Worm (Caenorhabditis elegans) whole organism, late embryonic: Measurements from ENCODE around the gene tre-2.
"Not testable (repeated sequence)": the region's sequence is repeated elsewhere in the genome, so short reads cannot be mapped to it uniquely, and the experiment has no call there.

Source experiments
- C38D4.7 ChIP-seq: fragments of 200-800 bp; sonication (Bioruptor generic); optimal IDR thresholded peaks from 2 replicates; lab custom pipeline; 2018; ENCODE audit warnings: mild to moderate bottlenecking, missing genetic modification characterization, moderate library complexity, missing compliant biosample characterization
- F13H6.1 ChIP-seq: sonication (generic microtip); optimal IDR thresholded peaks from 2 replicates; lab custom pipeline; 2016; ENCODE audit warnings: missing genetic modification characterization, missing compliant biosample characterization
- K02D7.2 ChIP-seq: sonication (generic microtip); optimal IDR thresholded peaks from 2 replicates; lab custom pipeline; 2017; ENCODE audit warnings: mild to moderate bottlenecking, missing genetic modification characterization, missing compliant biosample characterization
- T23F11.4 ChIP-seq: fragments of 200-800 bp; sonication (Bioruptor generic); optimal IDR thresholded peaks from 2 replicates; lab custom pipeline; 2018; ENCODE audit warnings: mild to moderate bottlenecking, missing genetic modification characterization, missing compliant biosample characterization
- Y22D7AL.16 ChIP-seq: sonication (generic microtip); optimal IDR thresholded peaks from 2 replicates; lab custom pipeline; 2016; ENCODE audit warnings: missing genetic modification characterization, missing compliant biosample characterization
- ahr-1 ChIP-seq: sonication (generic microtip); optimal IDR thresholded peaks from 2 replicates; lab custom pipeline; 2016; ENCODE audit warnings: missing genetic modification characterization, missing compliant biosample characterization
- ceh-22 ChIP-seq: sonication (generic microtip); optimal IDR thresholded peaks from 2 replicates; lab custom pipeline; 2017; ENCODE audit warnings: missing biosample characterization, missing genetic modification characterization
- ceh-45 ChIP-seq: fragments of 200-800 bp; sonication (Bioruptor generic); IDR thresholded peaks from 2 replicates; pipeline ENCODE4 v1.3.6; 2022; ENCODE audit warnings: missing genetic modification reagents, missing genetic modification characterization, missing compliant biosample characterization
- ceh-48 ChIP-seq: sonication (generic microtip); optimal IDR thresholded peaks from 2 replicates; lab custom pipeline; 2016; ENCODE audit warnings: missing genetic modification characterization, inconsistent platforms, missing compliant biosample characterization
- dve-1 ChIP-seq: sonication (generic microtip); optimal IDR thresholded peaks from 2 replicates; lab custom pipeline; 2017; ENCODE audit warnings: antibody characterized with exemption, mild to moderate bottlenecking, missing genetic modification characterization, missing compliant biosample characterization
- ets-4 ChIP-seq: sonication (generic microtip); optimal IDR thresholded peaks from 2 replicates; lab custom pipeline; 2016; ENCODE audit warnings: missing genetic modification characterization, missing compliant biosample characterization
- eyg-1 ChIP-seq: sonication (generic microtip); optimal IDR thresholded peaks from 2 replicates; lab custom pipeline; 2016; ENCODE audit warnings: missing genotype, missing genetic modification characterization, missing compliant biosample characterization
- fax-1 ChIP-seq: sonication (generic microtip); optimal IDR thresholded peaks from 2 replicates; lab custom pipeline; 2016; ENCODE audit warnings: missing genotype, missing genetic modification characterization, missing compliant biosample characterization
- fkh-10 ChIP-seq: fragments of 150-350 bp; optimal IDR thresholded peaks from 2 replicates; lab custom pipeline; 2014; ENCODE audit warnings: missing biosample characterization, missing genetic modification reagents, missing genetic modification characterization
- fkh-6 ChIP-seq: sonication (generic microtip); optimal IDR thresholded peaks from 2 replicates; lab custom pipeline; 2016; ENCODE audit warnings: missing genetic modification characterization, missing compliant biosample characterization
- hlh-13 ChIP-seq: fragments of 200-800 bp; sonication (Bioruptor generic); optimal IDR thresholded peaks from 2 replicates; lab custom pipeline; 2018; ENCODE audit warnings: mild to moderate bottlenecking, missing genetic modification characterization, missing compliant biosample characterization
- lim-6 ChIP-seq: sonication (generic microtip); optimal IDR thresholded peaks from 2 replicates; lab custom pipeline; 2016; ENCODE audit warnings: missing genetic modification characterization, missing compliant biosample characterization
- nfya-1 ChIP-seq: sonication (generic microtip); optimal IDR thresholded peaks from 2 replicates; lab custom pipeline; 2017; ENCODE audit warnings: missing genetic modification characterization, mild to moderate bottlenecking, missing compliant biosample characterization, antibody characterized with exemption, moderate library complexity
- nhr-232 ChIP-seq: sonication (generic microtip); optimal IDR thresholded peaks from 2 replicates; lab custom pipeline; 2016; ENCODE audit warnings: missing genetic modification characterization, missing compliant biosample characterization
- syd-9 ChIP-seq: sonication (generic microtip); optimal IDR thresholded peaks from 2 replicates; lab custom pipeline; 2016; ENCODE audit warnings: mild to moderate bottlenecking, missing genetic modification characterization, moderate library complexity, missing compliant biosample characterization
- tbx-2 ChIP-seq: sonication (generic microtip); optimal IDR thresholded peaks from 2 replicates; lab custom pipeline; 2016; ENCODE audit warnings: missing genetic modification characterization, missing compliant biosample characterization
- ztf-16 ChIP-seq: sonication (generic microtip); optimal IDR thresholded peaks from 2 replicates; lab custom pipeline; 2017; ENCODE audit warnings: missing genetic modification characterization, missing compliant biosample characterization

The tre-2 gene

ce11 chrIV:6832194-6832593, 51.0 kb downstream of the tre-2 start:
- TF ChIP-seq syd-9 (tag; lab: Kevin White, UChicago) (no peak), F13H6.1 (tag; lab: Kevin White, UChicago) (no peak), C38D4.7 (GFP tag; lab: Kevin White, UChicago) (no peak), ceh-48 (no peak), fkh-10 (GFP tag; lab: Kevin White, UChicago) (no peak), fkh-6 (no peak), ztf-16 (tag; lab: Kevin White, UChicago) (no peak), T23F11.4 (GFP tag; lab: Kevin White, UChicago) (no peak)

- TF ChIP-seq ets-4 (no peak), lim-6 (tag; lab: Kevin White, UChicago) (no peak), hlh-13 (no peak), ceh-22 (tag; lab: Kevin White, UChicago) (no peak), fax-1 (tag; lab: Kevin White, UChicago) (no peak), ahr-1 (tag; lab: Kevin White, UChicago) (no peak), tbx-2 (no peak), nhr-232 (tag; lab: Kevin White, UChicago) (no peak), K02D7.2 (no peak), T23F11.4 (GFP tag; lab: Kevin White, UChicago) (no peak), Y22D7AL.16 (tag; lab: Kevin White, UChicago) (no peak), dve-1 (tag; lab: Kevin White, UChicago) (no peak)
Measured at ce11 chrIV:6829902-6830301, 53.3 kb downstream of the tre-2 start, which contains the start of gene H20E11.1. H20E11.1 (plus strand) TSS chrIV:6830145.

ce11 chrIV:6827477-6827876, 55.8 kb downstream of the tre-2 start, which contains the start of gene H20E11.2:
H20E11.2 (plus strand) TSS chrIV:6827777.
- not testable (repeated sequence) for TF ChIP-seq nfya-1 (tag; lab: Kevin White, UChicago); ceh-45 (GFP tag; lab: Robert Waterston, UW); eyg-1
